Worm (Caenorhabditis elegans) whole organism, dauer: ENCODE measurements around the gene lgc-30.
"Not testable (repeated sequence)": the region's sequence is repeated elsewhere in the genome, so short reads cannot be mapped to it uniquely, and the experiment has no call there.

ENCODE experiments used
- unc-62 ChIP-seq: sonication (generic microtip); optimal IDR thresholded peaks from 2 replicates; lab custom pipeline; 2017; ENCODE audit warnings: missing biosample characterization, missing genetic modification reagents, missing genetic modification characterization

Gene lgc-30

DNA sequence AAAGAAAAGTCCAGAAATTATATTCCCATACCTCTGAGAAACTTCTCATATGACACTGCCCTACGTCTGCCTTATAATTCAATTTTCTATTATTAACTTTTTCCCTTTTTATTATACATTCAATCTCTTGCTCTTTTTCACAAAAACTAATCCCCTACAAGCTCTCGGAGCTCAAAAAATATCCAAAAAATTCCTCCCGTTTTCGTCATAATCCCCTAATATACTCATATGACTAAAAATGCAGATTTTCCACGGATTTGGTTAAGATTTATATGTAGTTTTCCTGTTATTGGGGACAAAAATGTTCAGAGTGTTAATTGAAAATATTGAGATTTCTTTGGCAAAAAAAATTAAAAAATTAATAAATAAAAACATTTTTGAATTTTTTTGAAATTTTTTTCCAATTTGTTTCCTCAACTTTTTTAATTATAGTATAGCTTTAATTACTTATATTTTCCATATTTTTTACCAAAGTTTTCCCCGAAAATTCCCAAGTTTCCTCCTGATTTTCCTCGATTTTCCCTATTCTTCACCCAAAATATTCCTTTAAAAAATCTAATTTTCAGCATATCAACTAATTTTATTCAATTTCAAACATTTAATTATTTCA lies at the start of gene lgc-30:
lgc-30 (plus strand) TSS at position 560 of the 610 bp plus-strand sequence.
- TF ChIP-seq unc-62, result no peak

DNA sequence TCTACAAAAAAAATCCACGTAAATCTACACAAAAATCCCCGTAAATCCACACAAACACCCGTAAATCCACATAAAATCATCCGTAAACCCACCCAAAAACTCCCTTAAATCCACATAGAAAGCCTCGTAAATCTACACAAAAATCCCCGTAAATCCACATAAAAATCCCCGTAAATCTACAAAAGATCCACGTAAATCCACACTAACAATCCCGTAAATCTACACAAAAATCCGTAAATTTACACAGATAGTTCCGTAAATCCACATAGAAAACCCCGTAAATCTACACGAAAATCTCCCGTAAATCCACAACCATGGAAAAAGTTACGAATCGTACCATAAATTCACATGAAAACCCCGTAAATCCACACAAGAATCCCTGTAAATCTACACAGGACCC lies 46.0 kb upstream of the lgc-30 start:
- no peak for TF ChIP-seq unc-62

DNA sequence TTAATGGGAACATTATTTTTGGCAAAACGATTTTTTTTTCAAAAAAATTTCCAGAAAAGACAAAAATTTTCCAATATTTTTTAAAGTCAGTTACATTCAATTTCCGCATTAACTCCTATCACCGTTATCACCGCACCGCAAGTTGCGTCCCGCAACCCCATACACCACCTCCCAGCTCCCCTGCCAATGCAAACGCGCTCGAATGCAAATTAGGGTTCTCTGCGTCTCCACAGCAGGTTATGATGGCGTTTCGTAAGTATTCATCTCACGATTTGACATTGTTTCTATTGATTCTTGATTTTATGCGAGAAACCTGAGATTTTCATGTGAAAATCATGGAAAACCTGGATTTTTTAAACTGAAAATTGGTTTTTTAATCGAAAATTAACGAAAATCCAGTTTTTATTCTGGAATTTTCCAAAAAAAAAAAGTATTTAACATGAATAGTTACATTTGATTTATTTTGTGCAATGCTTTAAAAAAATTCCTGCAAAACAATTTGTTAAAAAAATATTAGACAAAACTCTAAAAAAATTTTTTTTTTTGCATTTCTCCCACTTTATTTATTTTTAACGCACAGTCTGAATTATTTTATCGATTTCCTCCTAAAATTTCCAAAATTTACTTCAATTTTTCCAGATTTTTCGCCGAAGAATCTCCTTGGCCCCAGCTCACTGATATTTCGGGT lies 39.8 kb upstream of the lgc-30 start, which contains the start of gene mak-2:
mak-2 (plus strand) TSS at position 638 of the 688 bp plus-strand sequence.
- TF ChIP-seq unc-62, result no peak

DNA sequence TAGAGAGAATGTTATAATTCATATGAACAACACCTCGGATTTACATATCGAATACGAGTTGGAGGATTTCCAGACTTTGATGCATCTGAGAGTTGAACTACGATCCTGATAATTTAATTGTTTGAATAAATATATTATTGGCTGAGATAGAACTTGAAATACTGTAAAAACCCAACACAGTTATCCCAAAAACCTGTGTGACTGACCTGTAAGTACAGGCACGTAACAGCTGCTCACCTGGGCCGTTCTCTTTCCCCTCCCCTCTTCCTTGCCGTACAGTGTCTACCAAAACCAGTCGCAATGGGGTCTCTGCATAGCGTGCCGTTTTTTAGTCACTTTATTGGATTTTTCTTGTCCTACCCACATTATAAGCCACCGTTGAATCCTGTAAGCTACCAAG lies 19.7 kb upstream of the lgc-30 start, which contains the start of gene fbxc-12:
fbxc-12 (plus strand) TSS at position 301 of the 400 bp plus-strand sequence.
- not testable (repeated sequence) for TF ChIP-seq unc-62

DNA sequence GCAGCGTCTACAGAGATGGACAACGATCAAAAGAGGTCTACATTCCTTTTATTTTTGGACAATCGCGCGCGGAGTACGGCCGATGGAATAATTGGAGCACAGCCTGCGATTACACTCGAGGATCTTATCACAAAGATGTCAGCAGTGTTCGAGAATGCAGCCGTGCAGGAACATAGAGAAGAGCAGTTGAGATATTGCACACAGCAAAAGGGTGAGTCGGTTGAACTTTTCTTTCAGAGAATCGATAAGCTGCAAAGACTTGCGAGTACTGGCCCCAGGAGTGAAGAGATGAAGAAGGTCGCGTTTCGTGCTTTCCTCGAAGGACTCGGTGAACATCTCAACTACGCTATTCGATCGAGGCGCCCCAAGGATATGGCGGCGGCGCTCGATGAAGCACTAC lies 9.8 kb upstream of the lgc-30 start:
- no peak for TF ChIP-seq unc-62

DNA sequence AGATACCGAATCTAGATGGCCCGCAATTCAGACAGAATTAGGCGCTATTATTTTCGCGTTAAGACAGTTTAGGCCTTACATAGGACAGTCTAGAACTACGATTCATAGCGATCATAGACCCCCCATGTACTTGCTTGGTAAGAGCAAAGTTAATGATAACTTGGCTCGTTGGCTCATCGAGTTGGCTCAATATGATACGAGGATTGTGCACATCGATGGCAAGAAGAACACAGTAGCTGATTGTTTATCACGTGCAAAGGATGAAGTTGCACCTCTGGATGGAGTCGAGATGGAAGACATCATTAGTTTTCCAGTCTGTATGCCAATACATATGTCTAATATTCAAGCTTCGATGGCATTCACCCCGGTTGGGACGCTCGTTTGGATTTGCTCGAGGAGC lies 7.0 kb upstream of the lgc-30 start:
- no peak for TF ChIP-seq unc-62

DNA sequence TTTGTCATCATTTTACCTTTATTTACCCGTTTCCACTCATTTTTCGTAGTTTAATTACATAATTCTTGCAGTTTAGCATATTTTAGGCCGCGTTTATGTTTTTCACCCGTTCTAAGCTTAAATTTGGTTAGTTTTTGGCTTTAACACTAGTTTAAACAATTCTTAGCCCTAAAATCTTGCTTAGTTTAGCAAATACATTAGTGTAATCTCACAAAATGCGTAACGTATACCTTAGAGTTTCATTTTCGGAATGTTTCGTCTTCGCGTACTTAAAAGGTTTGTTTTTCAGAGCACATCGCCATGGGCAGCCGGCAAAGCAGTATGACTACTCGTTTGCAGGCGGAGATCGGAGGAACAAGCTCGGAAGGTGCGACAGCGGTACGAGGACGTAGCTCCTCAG lies 5.0 kb upstream of the lgc-30 start, which contains the start of gene F58H7.5:
F58H7.5 (plus strand) TSS at position 301 of the 400 bp plus-strand sequence.
- no peak for TF ChIP-seq unc-62

DNA sequence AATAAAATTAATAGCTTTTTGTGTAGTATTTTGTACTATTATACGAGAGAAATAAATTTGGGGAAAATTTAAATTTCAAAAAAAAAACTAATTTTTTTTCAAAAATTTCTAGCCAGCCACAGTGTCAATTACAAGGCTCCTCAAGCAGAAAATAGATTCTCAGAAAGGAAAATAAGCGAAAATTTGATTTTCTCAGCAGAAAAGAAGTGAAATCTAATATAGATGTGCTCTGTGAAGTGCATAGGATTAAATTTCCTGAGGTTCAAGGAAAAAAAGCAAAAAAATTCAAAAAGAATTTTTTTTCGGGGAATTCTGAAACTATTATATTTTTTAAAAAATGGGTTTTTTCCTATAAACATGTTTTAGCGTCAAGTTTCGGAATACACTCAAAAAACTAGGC lies 2.8 kb downstream of the lgc-30 start:
- TF ChIP-seq unc-62, result no peak

DNA sequence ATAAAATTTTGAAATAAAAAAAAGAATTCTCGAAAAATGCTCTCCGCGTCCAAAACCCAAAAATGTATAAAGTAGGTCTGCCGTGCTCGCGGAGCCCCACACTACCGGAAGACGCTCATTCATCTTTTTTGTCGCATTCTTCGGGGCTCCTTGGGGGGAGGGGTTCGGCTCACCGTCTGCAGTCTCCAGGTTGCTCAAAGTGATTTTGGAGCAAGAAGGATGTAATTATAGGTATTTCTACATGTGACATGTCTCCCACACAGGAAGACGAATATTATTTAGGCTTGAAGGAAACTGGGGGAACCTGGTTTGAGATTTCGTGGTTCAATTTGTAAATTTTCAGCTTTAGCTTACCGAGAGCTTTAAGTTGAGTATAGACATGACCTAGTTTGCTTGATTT lies 11.0 kb downstream of the lgc-30 start, which contains the start of gene F58H7.1:
F58H7.1 (minus strand) TSS at position 101 of the 400 bp plus-strand sequence.
- no peak for TF ChIP-seq unc-62

DNA sequence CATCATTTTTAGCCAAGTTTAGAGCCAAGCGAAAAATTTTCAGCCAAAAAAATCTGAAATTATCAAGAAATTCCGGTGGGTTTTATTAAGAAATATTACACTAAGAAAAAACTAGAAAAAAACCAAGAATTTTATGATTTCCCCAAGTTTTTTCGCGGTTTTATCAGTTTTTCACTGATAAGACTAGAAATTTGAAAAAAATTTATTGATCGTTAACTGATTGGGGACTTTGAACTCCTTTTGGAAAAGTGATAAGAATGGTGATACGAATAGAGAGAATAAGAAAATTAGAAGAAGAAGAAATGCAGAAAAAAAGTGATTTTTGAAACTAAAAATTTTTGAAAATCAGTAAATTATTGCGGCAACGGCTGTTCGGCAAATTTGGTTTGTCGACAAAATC lies 20.9 kb downstream of the lgc-30 start, which contains the start of gene faah-3:
faah-3 (minus strand) TSS at position 53 of the 400 bp plus-strand sequence.
- no peak for TF ChIP-seq unc-62

DNA sequence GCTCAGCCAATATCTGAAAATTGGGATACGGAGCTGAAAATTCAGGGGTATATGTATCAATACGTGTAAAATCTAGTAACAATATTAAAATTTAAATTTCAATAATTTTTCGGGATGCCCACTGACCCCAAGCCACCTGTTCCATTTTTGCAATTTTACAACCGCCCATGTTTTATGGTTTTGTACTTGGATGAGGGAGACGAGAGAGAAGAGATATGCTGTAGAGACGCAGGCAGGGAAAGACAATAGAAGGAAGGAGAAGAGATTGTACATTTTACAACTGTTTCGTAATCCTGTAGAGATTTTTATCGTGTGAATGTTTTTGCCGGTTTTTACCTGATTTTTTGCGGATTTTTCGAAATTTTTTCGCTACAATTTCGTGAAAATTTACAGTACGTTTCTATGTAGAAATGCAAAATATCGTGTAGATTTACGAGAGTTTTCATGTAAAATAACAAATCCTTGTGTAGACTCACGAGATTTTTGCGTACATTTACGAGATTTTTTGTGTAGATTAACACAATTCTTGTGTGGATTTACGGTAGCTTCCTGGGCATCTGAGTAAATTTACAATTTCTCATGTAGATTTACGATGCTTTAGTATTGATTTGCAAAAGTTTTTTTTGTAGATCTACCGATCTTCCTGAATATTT lies 25.4 kb downstream of the lgc-30 start:
- no peak for TF ChIP-seq unc-62

DNA sequence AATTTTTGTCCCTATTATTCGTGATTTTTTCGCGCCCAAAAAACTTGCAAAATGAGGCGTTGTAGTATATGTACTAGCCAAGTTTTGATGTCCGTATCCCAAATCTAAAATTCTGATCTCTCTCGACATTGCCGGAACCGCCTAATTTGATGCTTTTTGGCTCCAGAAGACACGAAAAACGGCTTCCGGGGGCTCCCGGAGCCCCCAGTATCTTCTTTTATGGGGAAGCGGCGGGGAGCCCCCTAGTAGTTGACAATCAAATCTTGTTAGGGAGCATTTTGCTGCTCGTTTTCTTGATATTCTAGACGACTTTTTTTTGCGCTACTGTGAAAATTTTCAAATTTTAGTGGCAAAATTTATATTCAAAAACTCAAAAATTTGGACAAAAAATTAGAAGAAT lies 26.9 kb downstream of the lgc-30 start:
- TF ChIP-seq unc-62, result no peak

DNA sequence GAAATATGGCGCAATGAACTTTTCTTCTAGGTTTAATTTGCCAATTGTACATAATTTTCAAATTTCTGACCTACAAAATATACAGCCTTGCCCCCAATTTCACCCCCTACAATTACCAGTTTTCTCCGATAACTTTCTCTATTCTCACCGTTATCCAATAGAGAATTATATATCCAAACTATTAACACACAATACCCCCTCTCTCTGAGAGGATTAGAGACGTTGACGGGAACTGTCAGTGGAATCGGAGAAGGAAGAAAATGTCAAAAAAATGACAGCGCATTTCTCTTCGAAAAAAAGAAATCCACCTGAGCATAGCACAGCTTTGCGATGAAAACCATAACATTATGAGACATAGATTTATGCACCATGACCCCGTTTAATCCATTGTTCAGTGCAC lies 28.5 kb downstream of the lgc-30 start:
- TF ChIP-seq unc-62, result no peak

DNA sequence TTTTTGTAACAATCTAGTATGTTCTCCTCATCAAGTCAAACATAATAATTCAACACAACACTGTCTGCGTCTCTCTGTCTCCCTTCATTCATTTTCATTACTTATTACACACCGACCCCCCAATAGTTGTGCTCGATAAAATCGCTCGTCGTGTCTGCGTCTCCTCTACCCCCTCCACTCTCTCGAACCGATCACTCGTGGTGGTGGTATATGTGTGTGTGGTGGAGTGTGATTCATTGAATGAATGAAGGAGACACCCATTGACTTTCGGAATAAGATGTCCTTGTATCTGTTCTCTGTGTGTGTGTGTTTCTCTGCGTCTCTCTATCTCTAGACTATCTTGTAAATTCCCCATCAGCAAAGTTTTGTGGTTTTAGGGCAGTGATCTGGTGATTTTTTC lies 33.1 kb downstream of the lgc-30 start:
- TF ChIP-seq unc-62, result no peak

DNA sequence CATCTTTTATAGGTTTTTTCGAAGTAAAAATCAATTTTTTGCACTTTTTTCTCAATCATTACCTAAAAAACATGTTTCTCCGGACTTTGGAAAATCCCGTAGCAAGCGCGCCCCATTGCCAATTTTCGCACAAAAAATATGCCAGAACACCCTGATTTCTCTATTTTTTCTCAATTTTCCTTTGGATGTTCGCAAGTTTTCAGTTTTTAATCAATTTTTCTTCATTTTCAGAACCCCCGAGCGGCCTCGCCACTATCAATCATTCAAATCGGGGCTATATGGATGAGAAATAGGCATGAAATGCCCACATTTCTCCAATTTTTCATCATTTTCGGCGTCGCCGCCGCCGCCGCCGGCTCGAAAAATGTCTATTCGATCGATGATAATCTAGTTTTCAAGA lies 34.5 kb downstream of the lgc-30 start, which contains the start of gene plx-1:
plx-1 (plus strand) TSS at position 301 of the 400 bp plus-strand sequence.
- no peak for TF ChIP-seq unc-62

DNA sequence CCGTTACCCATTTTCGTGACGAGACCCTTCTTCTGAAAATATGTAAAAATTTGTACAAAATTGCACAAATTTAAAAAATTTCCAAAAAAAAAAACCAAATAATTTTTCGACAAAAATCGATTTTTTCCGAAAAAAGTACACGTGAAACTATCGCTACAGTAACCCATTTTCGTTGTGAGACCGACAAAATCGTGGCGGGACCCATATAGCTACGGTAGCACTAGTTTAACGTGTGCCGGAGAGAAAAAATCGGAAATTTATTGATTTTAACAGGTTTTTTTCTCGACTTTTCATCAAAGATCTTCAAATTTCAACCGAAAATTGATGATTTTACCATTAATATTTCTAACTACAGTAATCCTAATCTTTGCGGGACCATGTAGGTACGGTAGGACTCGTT lies 35.5 kb downstream of the lgc-30 start:
- no peak for TF ChIP-seq unc-62

DNA sequence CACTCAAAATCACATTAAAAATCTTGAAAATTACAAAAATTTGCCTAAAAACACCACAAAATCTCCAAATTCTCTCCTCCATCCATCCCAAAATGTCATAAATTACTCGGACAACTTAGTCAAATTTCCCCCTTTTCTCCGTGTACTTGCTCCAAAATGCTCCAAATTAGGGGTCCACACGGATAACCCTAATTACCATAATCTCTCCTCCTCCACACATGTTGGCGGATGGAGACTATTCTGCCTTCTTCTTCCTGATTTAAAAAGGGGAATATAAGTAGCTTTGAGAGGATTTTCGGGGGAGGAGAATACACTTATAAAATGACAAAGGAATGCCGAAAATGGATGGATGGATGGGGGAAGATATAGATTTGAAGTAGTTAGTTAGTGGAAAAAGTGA lies 37.2 kb downstream of the lgc-30 start:
- no peak for TF ChIP-seq unc-62
